Worm (Caenorhabditis elegans) whole organism, early embryonic: ENCODE data around the gene nhr-264.

Source experiments
- B0310.2 ChIP-seq: sonication (generic microtip); optimal IDR thresholded peaks from 2 replicates; lab custom pipeline; 2016; ENCODE audit warnings: mild to moderate bottlenecking, missing genetic modification characterization, missing compliant biosample characterization
- F13C5.2 ChIP-seq: sonication (generic microtip); optimal IDR thresholded peaks from 2 replicates; lab custom pipeline; 2017; ENCODE audit warnings: mild to moderate bottlenecking, missing genetic modification characterization, inconsistent platforms, missing compliant biosample characterization
- ama-1 ChIP-seq: fragments of 150-350 bp; optimal IDR thresholded peaks from 2 replicates; lab custom pipeline; 2014
- ceh-13 ChIP-seq: fragments of 200-800 bp; sonication (Bioruptor generic); optimal IDR thresholded peaks from 2 replicates; lab custom pipeline; 2018; ENCODE audit warnings: mild to moderate bottlenecking, missing genetic modification characterization, missing compliant biosample characterization
- ceh-36 ChIP-seq: sonication (generic microtip); optimal IDR thresholded peaks from 2 replicates; lab custom pipeline; 2016; ENCODE audit warnings: missing genetic modification characterization, inconsistent platforms, missing compliant biosample characterization
- flt-1 ChIP-seq: fragments of 200-800 bp; sonication (Bioruptor generic); IDR thresholded peaks from 2 replicates; pipeline ENCODE4 v1.3.6; 2022; ENCODE audit warnings: missing genetic modification characterization, missing compliant biosample characterization
- tbx-11 ChIP-seq: fragments of 200-800 bp; sonication (Bioruptor generic); IDR thresholded peaks from 2 replicates; pipeline ENCODE4 v1.3.6; 2022; ENCODE audit warnings: missing genetic modification characterization, missing compliant biosample characterization

DNA sequence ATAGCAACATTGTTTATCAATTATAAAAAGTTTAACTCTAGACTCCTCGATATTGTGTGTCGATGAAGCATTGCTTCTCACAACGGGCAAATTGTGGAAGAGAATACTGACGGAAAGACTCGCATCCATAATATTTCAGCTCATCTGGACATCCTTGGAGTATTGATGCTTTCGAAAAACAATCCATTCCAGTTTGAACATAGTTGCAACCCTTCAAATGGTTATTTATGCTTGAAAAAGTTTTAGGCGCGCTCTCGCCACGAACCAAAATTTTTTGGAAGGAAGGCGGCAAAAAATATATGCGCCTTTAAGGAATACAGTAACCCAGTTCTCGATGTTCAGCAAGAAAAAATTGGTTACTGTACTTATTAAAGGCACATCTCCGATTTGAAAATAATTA, 28.8 kb upstream of the nhr-264 start:
- TF ChIP-seq tbx-11 (no peak), B0310.2 (no peak), ama-1 (lab: Kevin White, UChicago) (no peak), flt-1 (GFP tag; lab: Robert Waterston, UW) (no peak), F13C5.2 (no peak), ceh-13 (GFP tag; lab: Kevin White, UChicago) (no peak), ceh-36 (no peak)
